Worm (Caenorhabditis elegans) whole organism, mixed stage, embryonic: ENCODE data around the gene clec-83.

Experiments
- M03D4.4 ChIP-seq: sonication (generic microtip); optimal IDR thresholded peaks from 2 replicates; lab custom pipeline; 2017; ENCODE audit warnings: mild to moderate bottlenecking, missing genetic modification characterization, missing compliant biosample characterization
- blmp-1 ChIP-seq: fragments of 150-350 bp; optimal IDR thresholded peaks from 2 replicates; lab custom pipeline; 2014; ENCODE audit warnings: missing biosample characterization, missing genetic modification characterization
- ceh-39 ChIP-seq: fragments of 150-350 bp; optimal IDR thresholded peaks from 2 replicates; lab custom pipeline; 2014; ENCODE audit warnings: missing biosample characterization, missing genetic modification characterization
- ceh-43 ChIP-seq: fragments of 200-800 bp; sonication (Bioruptor generic); optimal IDR thresholded peaks from 2 replicates; lab custom pipeline; 2018; ENCODE audit warnings: mild to moderate bottlenecking, missing genetic modification characterization, moderate library complexity, missing compliant biosample characterization
- ceh-83 ChIP-seq: fragments of 200-800 bp; sonication (Bioruptor generic); optimal IDR thresholded peaks from 2 replicates; lab custom pipeline; 2018; ENCODE audit warnings: mild to moderate bottlenecking, missing genetic modification characterization, missing compliant biosample characterization
- ces-1 ChIP-seq: fragments of 150-350 bp; optimal IDR thresholded peaks from 2 replicates; lab custom pipeline; 2014; ENCODE audit warnings: missing biosample characterization, missing genetic modification reagents, missing genetic modification characterization
- cnd-1 ChIP-seq: fragments of 200-800 bp; sonication (Bioruptor generic); optimal IDR thresholded peaks from 2 replicates; lab custom pipeline; 2018; ENCODE audit warnings: mild to moderate bottlenecking, missing genetic modification characterization, missing compliant biosample characterization
- drap-1 ChIP-seq: fragments of 200-800 bp; sonication (Bioruptor generic); optimal IDR thresholded peaks from 3 replicates; lab custom pipeline; 2018; ENCODE audit warnings: mild to moderate bottlenecking, missing genetic modification characterization, missing compliant biosample characterization
- elt-1 ChIP-seq: sonication (generic microtip); optimal IDR thresholded peaks from 2 replicates; lab custom pipeline; 2017; ENCODE audit warnings: missing genetic modification characterization, mild to moderate bottlenecking, missing compliant biosample characterization, antibody characterized with exemption, moderate library complexity, borderline replicate concordance; ENCODE audit not compliant: insufficient read depth
- elt-3 ChIP-seq: fragments of 150-350 bp; optimal IDR thresholded peaks from 2 replicates; lab custom pipeline; 2014; ENCODE audit warnings: missing biosample characterization, missing genetic modification characterization
- flh-1 ChIP-seq: fragments of 200-800 bp; sonication (Bioruptor generic); optimal IDR thresholded peaks from 2 replicates; lab custom pipeline; 2018; ENCODE audit warnings: mild to moderate bottlenecking, missing genetic modification characterization, moderate library complexity, missing compliant biosample characterization
- ham-2 ChIP-seq: fragments of 200-800 bp; sonication (Bioruptor generic); optimal IDR thresholded peaks from 2 replicates; lab custom pipeline; 2018; ENCODE audit warnings: mild to moderate bottlenecking, missing genetic modification characterization, missing compliant biosample characterization
- hlh-1 ChIP-seq: fragments of 150-350 bp; optimal IDR thresholded peaks from 2 replicates; lab custom pipeline; 2014; ENCODE audit warnings: missing biosample characterization, missing genetic modification reagents, missing genetic modification characterization
- lin-13 ChIP-seq: fragments of 150-350 bp; optimal IDR thresholded peaks from 2 replicates; lab custom pipeline; 2014; ENCODE audit warnings: missing biosample characterization, missing genetic modification characterization
- lin-32 ChIP-seq: fragments of 200-800 bp; sonication (Bioruptor generic); optimal IDR thresholded peaks from 2 replicates; lab custom pipeline; 2018; ENCODE audit warnings: mild to moderate bottlenecking, missing genetic modification characterization, missing compliant biosample characterization
- mab-5 ChIP-seq: fragments of 150-350 bp; optimal IDR thresholded peaks from 2 replicates; lab custom pipeline; 2014; ENCODE audit warnings: missing biosample characterization, missing genetic modification characterization
- mep-1 ChIP-seq: fragments of 150-350 bp; optimal IDR thresholded peaks from 2 replicates; lab custom pipeline; 2017; ENCODE audit warnings: missing biosample characterization, missing genetic modification reagents, missing genetic modification characterization, inconsistent platforms
- mls-2 ChIP-seq: sonication (generic microtip); optimal IDR thresholded peaks from 2 replicates; lab custom pipeline; 2016; ENCODE audit warnings: mild to moderate bottlenecking, missing genetic modification characterization, moderate library complexity, missing compliant biosample characterization
- nhr-12 ChIP-seq: fragments of 150-350 bp; optimal IDR thresholded peaks from 2 replicates; lab custom pipeline; 2014; ENCODE audit warnings: missing biosample characterization, missing genetic modification characterization
- nhr-2 ChIP-seq: fragments of 150-350 bp; optimal IDR thresholded peaks from 2 replicates; lab custom pipeline; 2014; ENCODE audit warnings: missing biosample characterization, missing genetic modification characterization
- nhr-237 ChIP-seq: fragments of 150-350 bp; optimal IDR thresholded peaks from 2 replicates; lab custom pipeline; 2014; ENCODE audit warnings: missing biosample characterization, missing genetic modification characterization
- nhr-28 ChIP-seq: fragments of 150-350 bp; optimal IDR thresholded peaks from 2 replicates; lab custom pipeline; 2014; ENCODE audit warnings: missing biosample characterization, missing genetic modification characterization
- nhr-76 ChIP-seq: sonication (generic microtip); optimal IDR thresholded peaks from 2 replicates; lab custom pipeline; 2017; ENCODE audit warnings: missing biosample characterization, missing genetic modification characterization
- sem-2 ChIP-seq: fragments of 200-800 bp; sonication (Bioruptor generic); optimal IDR thresholded peaks from 2 replicates; lab custom pipeline; 2018; ENCODE audit warnings: mild to moderate bottlenecking, missing genetic modification characterization, missing compliant biosample characterization
- sptf-1 ChIP-seq: sonication (generic microtip); optimal IDR thresholded peaks from 2 replicates; lab custom pipeline; 2017; ENCODE audit warnings: mild to moderate bottlenecking, missing genetic modification characterization, moderate library complexity, missing compliant biosample characterization
- tbx-8 ChIP-seq: fragments of 200-800 bp; sonication (Bioruptor generic); optimal IDR thresholded peaks from 2 replicates; lab custom pipeline; 2018; ENCODE audit warnings: mild to moderate bottlenecking, missing genetic modification characterization, moderate library complexity, missing compliant biosample characterization
- unc-120 ChIP-seq: sonication (generic microtip); optimal IDR thresholded peaks from 2 replicates; lab custom pipeline; 2017; ENCODE audit warnings: missing genetic modification characterization, missing compliant biosample characterization; ENCODE audit not compliant: poor library complexity, severe bottlenecking
- unc-62 ChIP-seq: fragments of 150-350 bp; optimal IDR thresholded peaks from 2 replicates; lab custom pipeline; 2014; ENCODE audit warnings: missing biosample characterization, missing genetic modification reagents, missing genetic modification characterization
- zip-8 ChIP-seq: fragments of 150-350 bp; optimal IDR thresholded peaks from 2 replicates; lab custom pipeline; 2014; ENCODE audit warnings: missing biosample characterization, missing genetic modification characterization
- ztf-11 ChIP-seq: fragments of 150-350 bp; optimal IDR thresholded peaks from 2 replicates; lab custom pipeline; 2014; ENCODE audit warnings: missing biosample characterization, missing genetic modification characterization

Gene clec-83

DNA sequence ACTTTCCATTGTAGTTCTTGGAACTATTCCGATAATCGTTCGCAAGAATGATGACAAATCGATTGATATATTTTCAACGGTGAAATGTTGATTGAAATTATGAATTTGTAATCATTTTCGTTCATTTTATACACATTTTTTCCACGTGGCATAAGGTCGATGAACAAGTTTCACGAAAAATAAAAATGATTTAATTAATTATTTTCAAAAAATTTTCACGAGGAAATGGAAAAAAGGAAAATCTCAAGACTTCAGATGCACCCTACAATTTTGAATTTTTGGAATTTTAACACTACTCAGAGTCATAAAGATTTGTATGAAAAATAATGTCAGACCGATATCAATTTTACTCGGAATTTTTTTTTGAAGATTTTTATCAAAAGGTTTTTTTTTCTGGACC lies 21.6 kb downstream of the clec-83 start, which contains the start of gene Y54G2A.13:
TSS of gene Y54G2A.13 (minus strand) at position 101 of the 400 bp plus-strand sequence.
- TF ChIP-seq nhr-237 (tag; lab: Kevin White, UChicago) (no peak), lin-32 (no peak), lin-13 (tag; lab: Kevin White, UChicago) (no peak), nhr-28 (tag; lab: Kevin White, UChicago) (no peak), sem-2 (GFP tag; lab: Kevin White, UChicago) (no peak), flh-1 (GFP tag; lab: Kevin White, UChicago) (no peak), ceh-39 (tag; lab: Kevin White, UChicago) (no peak), mls-2 (no peak), zip-8 (tag; lab: Kevin White, UChicago) (no peak), M03D4.4 (tag; lab: Kevin White, UChicago) (no peak)

DNA sequence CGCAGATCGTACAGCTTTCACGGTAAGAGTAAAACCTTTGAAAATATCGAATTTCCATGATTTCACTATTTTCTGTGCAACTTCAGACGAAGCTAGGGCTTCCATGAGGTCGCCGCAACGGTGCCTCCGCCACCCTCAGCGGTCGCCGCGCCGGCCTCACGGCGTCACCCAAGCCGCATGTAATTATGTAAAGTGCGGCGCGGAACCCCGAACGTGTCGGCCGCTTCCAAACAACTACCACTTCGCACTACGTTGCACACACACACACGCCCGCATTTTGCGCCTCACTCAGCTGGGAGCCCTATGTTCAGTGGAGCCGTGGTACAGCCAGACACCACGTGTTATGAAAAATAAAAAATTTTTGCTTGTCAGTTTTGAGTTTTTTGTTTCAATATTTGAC lies 24.2 kb downstream of the clec-83 start:
- TF ChIP-seq nhr-12 (tag; lab: Kevin White, UChicago) (no peak), ceh-43 (GFP tag; lab: Kevin White, UChicago) (no peak), ztf-11 (tag; lab: Kevin White, UChicago) (no peak), mep-1 (no peak), lin-13 (tag; lab: Kevin White, UChicago) (no peak)

DNA sequence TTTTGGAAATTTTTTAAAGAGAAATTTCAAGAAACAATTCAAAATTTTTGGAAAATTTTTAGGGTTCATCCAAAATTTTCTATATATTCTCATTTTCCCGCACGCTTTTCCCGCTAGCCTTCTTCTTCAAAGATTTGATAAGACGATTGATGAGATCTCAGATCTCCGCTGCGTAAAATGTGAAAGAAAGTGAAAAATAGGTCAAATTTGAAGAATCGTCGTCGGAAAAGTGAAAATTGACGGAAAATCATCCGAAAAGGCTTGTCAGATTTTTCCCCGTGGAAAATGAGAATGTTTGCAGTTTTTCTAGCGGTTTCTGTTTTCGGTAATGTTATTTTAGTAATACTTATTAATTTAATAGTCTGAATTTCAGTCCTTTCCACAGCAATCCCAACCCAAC lies 32.1 kb downstream of the clec-83 start, which contains the start of gene Y54G2A.76:
TSS of gene Y54G2A.76 (plus strand) at position 203 of the 400 bp plus-strand sequence.
- TF ChIP-seq ces-1 (GFP tag; lab: Kevin White, UChicago) (no peak), blmp-1 (tag; lab: Kevin White, UChicago) (peak; percentile 88), elt-1 (tag; lab: Kevin White, UChicago) (peak; percentile 13), mep-1 (no peak), ham-2 (GFP tag; lab: Kevin White, UChicago) (peak; percentile 27), sptf-1 (no peak)

DNA sequence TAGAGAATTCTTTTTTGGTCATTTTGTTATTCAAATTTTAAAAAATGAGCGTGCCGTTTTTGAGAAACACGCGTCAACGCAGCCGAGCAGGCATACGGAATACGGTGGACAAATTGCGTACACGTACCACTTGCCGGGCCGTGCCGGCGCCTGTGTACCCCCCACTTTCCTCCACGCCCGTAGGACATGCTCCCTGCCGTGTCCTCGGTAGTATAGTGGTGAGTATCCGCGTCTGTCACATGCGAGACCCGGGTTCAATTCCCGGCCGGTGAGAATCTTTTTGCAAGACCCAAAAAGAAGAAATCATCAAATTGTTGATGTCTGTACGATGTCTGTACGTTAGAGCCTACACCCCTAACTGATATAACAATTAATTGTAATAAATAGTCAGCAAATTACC lies 33.1 kb downstream of the clec-83 start:
- no peak for TF ChIP-seq elt-3 (tag; lab: Kevin White, UChicago)
- TF ChIP-seq unc-62 (GFP tag; lab: Kevin White, UChicago): no peak
- TF ChIP-seq blmp-1 (tag; lab: Kevin White, UChicago): no peak

DNA sequence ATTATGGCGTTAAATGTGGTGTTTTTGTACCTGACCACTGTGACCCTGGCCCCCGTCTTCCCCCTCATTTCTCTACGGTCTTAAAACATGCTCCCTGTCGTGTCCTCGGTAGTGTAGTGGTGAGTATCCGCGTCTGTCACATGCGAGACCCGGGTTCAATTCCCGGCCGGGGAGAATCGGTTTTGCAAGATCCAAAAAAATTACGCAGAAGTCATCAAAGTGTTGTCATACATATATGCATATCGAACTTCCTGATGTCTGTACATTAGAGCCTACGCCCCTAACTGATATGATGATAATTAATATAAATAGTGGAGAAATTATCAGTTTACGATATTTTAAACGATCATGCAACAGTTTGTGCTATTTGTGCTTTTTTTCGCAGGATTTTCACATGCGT lies 35.7 kb downstream of the clec-83 start, which contains the start of gene Y54G2A.45:
TSS of gene Y54G2A.45 (plus strand) at position 333 of the 400 bp plus-strand sequence.
- peak; percentile 7 for TF ChIP-seq ceh-43 (GFP tag; lab: Kevin White, UChicago)
- no peak for TF ChIP-seq ces-1 (GFP tag; lab: Kevin White, UChicago)
- TF ChIP-seq mab-5 (tag; lab: Kevin White, UChicago): no peak
- peak; percentile 78 for TF ChIP-seq cnd-1 (tag; lab: Kevin White, UChicago)
- TF ChIP-seq ceh-83 (GFP tag; lab: Kevin White, UChicago): peak; percentile 72
- no peak for TF ChIP-seq tbx-8 (GFP tag; lab: Kevin White, UChicago)
- peak; percentile 76 for TF ChIP-seq M03D4.4 (tag; lab: Kevin White, UChicago)
- TF ChIP-seq mep-1: peak; percentile 36
- TF ChIP-seq lin-32: peak; percentile 28
- peak; percentile 66 for TF ChIP-seq drap-1
- TF ChIP-seq nhr-76 (tag; lab: Kevin White, UChicago): no peak
- TF ChIP-seq elt-3 (tag; lab: Kevin White, UChicago): no peak
- TF ChIP-seq flh-1 (GFP tag; lab: Kevin White, UChicago): peak; percentile 36
- TF ChIP-seq mls-2: peak; percentile 64
- peak; percentile 79 for TF ChIP-seq sptf-1
- TF ChIP-seq hlh-1 (tag; lab: Kevin White, UChicago): no peak
- TF ChIP-seq nhr-2 (tag; lab: Kevin White, UChicago): no peak
- no peak for TF ChIP-seq nhr-28 (tag; lab: Kevin White, UChicago)
- TF ChIP-seq nhr-12 (tag; lab: Kevin White, UChicago): no peak
- no peak for TF ChIP-seq lin-13 (tag; lab: Kevin White, UChicago)
- TF ChIP-seq blmp-1 (tag; lab: Kevin White, UChicago): no peak
- TF ChIP-seq unc-120: peak; percentile 71
- no peak for TF ChIP-seq ham-2 (GFP tag; lab: Kevin White, UChicago)
- TF ChIP-seq sem-2 (GFP tag; lab: Kevin White, UChicago): peak; percentile 58
- TF ChIP-seq, all 35 proteins: peak for 12
